Worm (Caenorhabditis elegans) whole organism, L1 larva: ENCODE results near the gene irld-50.

Experiments used
- C16A3.4 ChIP-seq: fragments of 150-350 bp; optimal IDR thresholded peaks from 2 replicates; lab custom pipeline; 2014; ENCODE audit warnings: missing biosample characterization, missing genetic modification characterization
- Y116A8C.19 ChIP-seq: sonication (generic microtip); optimal IDR thresholded peaks from 2 replicates; lab custom pipeline; 2016; ENCODE audit warnings: missing compliant biosample characterization, missing genetic modification characterization, borderline replicate concordance
- alr-1 ChIP-seq: fragments of 200-800 bp; sonication (Bioruptor generic); optimal IDR thresholded peaks from 2 replicates; lab custom pipeline; 2018; ENCODE audit warnings: borderline replicate concordance, mild to moderate bottlenecking, missing genetic modification characterization, missing compliant biosample characterization
- blmp-1 ChIP-seq: fragments of 150-350 bp; optimal IDR thresholded peaks from 2 replicates; lab custom pipeline; 2014; ENCODE audit warnings: missing biosample characterization, missing genetic modification characterization
- ceh-90 ChIP-seq: sonication (generic microtip); optimal IDR thresholded peaks from 2 replicates; lab custom pipeline; 2016; ENCODE audit warnings: missing genetic modification characterization, missing compliant biosample characterization
- dpl-1 ChIP-seq, 3 experiments: fragments of 150-350 bp in 2 of 3; sonication (generic microtip) in 1 of 3; optimal IDR thresholded peaks; 2 replicates each; lab custom pipeline; 2014 to 2017; ENCODE audit warnings: missing biosample characterization in 3 of 3, missing genetic modification characterization in 3 of 3, missing genetic modification reagents in 3 of 3
- elt-2 ChIP-seq: sonication (generic microtip); optimal IDR thresholded peaks from 2 replicates; lab custom pipeline; 2016; ENCODE audit warnings: missing genetic modification characterization, mild to moderate bottlenecking, inconsistent platforms, missing compliant biosample characterization, missing genetic modification reagents
- elt-3 ChIP-seq, 6 experiments: fragments of 150-350 bp in 1 of 6; sonication (generic microtip); optimal IDR thresholded peaks; 2 replicates each; lab custom pipeline; 2017 to 2018; ENCODE audit warnings: missing biosample characterization in 6 of 6, missing genetic modification characterization in 6 of 6, inconsistent platforms in 1 of 6
- fkh-10 ChIP-seq: sonication (generic microtip); optimal IDR thresholded peaks from 2 replicates; lab custom pipeline; 2017; ENCODE audit warnings: missing biosample characterization, missing genetic modification reagents, missing genetic modification characterization
- fkh-8 ChIP-seq: sonication (generic microtip); optimal IDR thresholded peaks from 2 replicates; lab custom pipeline; 2016; ENCODE audit warnings: mild to moderate bottlenecking, missing genetic modification characterization, missing compliant biosample characterization
- isw-1 ChIP-seq: fragments of 200-800 bp; sonication (Bioruptor generic); IDR thresholded peaks from 2 replicates; pipeline ENCODE4 v1.3.6; 2022; ENCODE audit warnings: missing genetic modification characterization, missing compliant biosample characterization
- lin-13 ChIP-seq: fragments of 150-350 bp; optimal IDR thresholded peaks from 2 replicates; lab custom pipeline; 2014; ENCODE audit warnings: missing biosample characterization, missing genetic modification reagents, missing genetic modification characterization
- lin-39 ChIP-seq: fragments of 150-350 bp; optimal IDR thresholded peaks from 2 replicates; lab custom pipeline; 2014; ENCODE audit warnings: missing biosample characterization, missing genetic modification reagents, missing genetic modification characterization
- lsy-2 ChIP-seq, 2 experiments: fragments of 150-350 bp; optimal IDR thresholded peaks; 2 replicates each; lab custom pipeline; 2014; ENCODE audit warnings: missing biosample characterization in 2 of 2, missing genetic modification characterization in 2 of 2
- mep-1 ChIP-seq: fragments of 150-350 bp; optimal IDR thresholded peaks from 2 replicates; lab custom pipeline; 2014; ENCODE audit warnings: missing biosample characterization, missing genetic modification characterization
- nhr-11 ChIP-seq: fragments of 150-350 bp; optimal IDR thresholded peaks from 2 replicates; lab custom pipeline; 2014; ENCODE audit warnings: missing biosample characterization, missing genetic modification characterization
- nhr-12 ChIP-seq: sonication (generic microtip); optimal IDR thresholded peaks from 2 replicates; lab custom pipeline; 2017; ENCODE audit warnings: missing biosample characterization, missing genetic modification characterization
- nhr-19 ChIP-seq: fragments of 200-800 bp; sonication (Bioruptor generic); conservative IDR thresholded peaks from 2 replicates; pipeline ENCODE4 v1.3.6; 2022; ENCODE audit warnings: missing genetic modification characterization, missing compliant biosample characterization
- nhr-47 ChIP-seq: sonication (generic microtip); optimal IDR thresholded peaks from 2 replicates; lab custom pipeline; 2016; ENCODE audit warnings: mild to moderate bottlenecking, missing genetic modification characterization, moderate library complexity, missing compliant biosample characterization
- nhr-77 ChIP-seq: fragments of 150-350 bp; optimal IDR thresholded peaks from 2 replicates; lab custom pipeline; 2014; ENCODE audit warnings: missing biosample characterization, missing genetic modification characterization
- nhr-84 ChIP-seq: sonication (generic microtip); optimal IDR thresholded peaks from 2 replicates; lab custom pipeline; 2017; ENCODE audit warnings: missing biosample characterization, missing genetic modification characterization
- pax-3 ChIP-seq: fragments of 200-800 bp; sonication (Bioruptor generic); optimal IDR thresholded peaks from 2 replicates; lab custom pipeline; 2018; ENCODE audit warnings: mild to moderate bottlenecking, missing genetic modification characterization, moderate library complexity, missing compliant biosample characterization
- pqm-1 ChIP-seq: sonication (generic microtip); optimal IDR thresholded peaks from 3 replicates; lab custom pipeline; 2017; ENCODE audit warnings: missing biosample characterization, missing genetic modification characterization
- rnt-1 ChIP-seq: sonication (generic microtip); optimal IDR thresholded peaks from 2 replicates; lab custom pipeline; 2016; ENCODE audit warnings: mild to moderate bottlenecking, missing genetic modification characterization, moderate library complexity, missing compliant biosample characterization
- snpc-4 ChIP-seq: fragments of 150-350 bp; optimal IDR thresholded peaks from 2 replicates; lab custom pipeline; 2014; ENCODE audit warnings: missing biosample characterization, missing genetic modification characterization
- sox-4 ChIP-seq: sonication (generic microtip); optimal IDR thresholded peaks from 2 replicates; lab custom pipeline; 2016; ENCODE audit warnings: missing genetic modification characterization, missing compliant biosample characterization
- sptf-1 ChIP-seq: fragments of 150-350 bp; optimal IDR thresholded peaks from 2 replicates; lab custom pipeline; 2014; ENCODE audit warnings: missing biosample characterization, missing genetic modification characterization
- tbx-2 ChIP-seq: sonication (generic microtip); optimal IDR thresholded peaks from 2 replicates; lab custom pipeline; 2016; ENCODE audit warnings: missing genetic modification characterization, missing compliant biosample characterization
- tlp-1 ChIP-seq: fragments of 150-350 bp; optimal IDR thresholded peaks from 2 replicates; lab custom pipeline; 2014; ENCODE audit warnings: missing biosample characterization, missing genetic modification characterization
- unc-130 ChIP-seq: fragments of 150-350 bp; optimal IDR thresholded peaks from 2 replicates; lab custom pipeline; 2017; ENCODE audit warnings: missing biosample characterization, missing genetic modification characterization, inconsistent platforms
- unc-30 ChIP-seq: sonication (generic microtip); optimal IDR thresholded peaks from 2 replicates; lab custom pipeline; 2017; ENCODE audit warnings: missing biosample characterization, missing genetic modification characterization
- unc-86 ChIP-seq: sonication (generic microtip); optimal IDR thresholded peaks from 2 replicates; lab custom pipeline; 2016; ENCODE audit warnings: missing genetic modification characterization, missing compliant biosample characterization
- unc-98 ChIP-seq: fragments of 200-800 bp; sonication (Bioruptor generic); IDR thresholded peaks from 2 replicates; pipeline ENCODE4 v1.3.6; 2022; ENCODE audit warnings: missing genetic modification characterization, missing compliant biosample characterization
- zip-4 ChIP-seq: fragments of 200-800 bp; sonication (Bioruptor generic); optimal IDR thresholded peaks from 2 replicates; lab custom pipeline; 2018; ENCODE audit warnings: mild to moderate bottlenecking, missing genetic modification characterization, moderate library complexity, missing compliant biosample characterization
- ztf-4 ChIP-seq: fragments of 150-350 bp; optimal IDR thresholded peaks from 2 replicates; lab custom pipeline; 2014; ENCODE audit warnings: missing biosample characterization, missing genetic modification characterization

The irld-50 gene

ce11 chrII:2962531-2963164 lies 18.8 kb upstream of the irld-50 start (continued):
- TF ChIP-seq unc-86 (tag; lab: Kevin White, UChicago): peak; percentile 69

- TF ChIP-seq ztf-4 (tag; lab: Kevin White, UChicago) (no peak), Y116A8C.19 (no peak), blmp-1 (tag; lab: Kevin White, UChicago) (no peak), dpl-1 (GFP tag; optimal IDR thresholded peaks at IDR 0.05; lab: Kevin White, UChicago) (no peak), alr-1 (tag; lab: Kevin White, UChicago) (no peak), nhr-47 (tag; lab: Kevin White, UChicago) (no peak), lin-39 (tag; lab: Kevin White, UChicago) (no peak), sptf-1 (no peak), nhr-12 (no peak), nhr-77 (tag; lab: Kevin White, UChicago) (no peak), elt-2 (tag; lab: Kevin White, UChicago) (no peak), lsy-2 (tag; optimal IDR thresholded peaks at IDR 0.05; lab: Kevin White, UChicago) (no peak), nhr-19 (no peak), nhr-84 (tag; lab: Kevin White, UChicago) (no peak), unc-130 (tag; lab: Kevin White, UChicago) (no peak), ceh-90 (tag; lab: Kevin White, UChicago) (no peak), C16A3.4 (tag; lab: Kevin White, UChicago) (no peak)
Observed at ce11 chrII:2958308-2958707, 14.4 kb upstream of the irld-50 start, which contains the start of gene srw-60. Gene srw-60, plus strand, starts transcription at chrII:2958608.

- TF ChIP-seq sox-4: no peak
- TF ChIP-seq rnt-1 (tag; lab: Kevin White, UChicago): no peak
- no peak for TF ChIP-seq unc-30
- TF ChIP-seq fkh-8 (tag; lab: Kevin White, UChicago): no peak
- no peak for TF ChIP-seq isw-1 (GFP tag; lab: Robert Waterston, UW)
- no peak for TF ChIP-seq pqm-1 (tag; lab: Kevin White, UChicago)
- TF ChIP-seq tbx-2: no peak
- no peak for TF ChIP-seq unc-98 (GFP tag; lab: Robert Waterston, UW)
- TF ChIP-seq zip-4 (GFP tag; lab: Kevin White, UChicago): no peak
- TF ChIP-seq nhr-84 (tag; lab: Kevin White, UChicago): no peak
- TF ChIP-seq fkh-10 (GFP tag; lab: Kevin White, UChicago): no peak
- no peak for TF ChIP-seq C16A3.4 (tag; lab: Kevin White, UChicago)
- no peak for TF ChIP-seq snpc-4 (tag; lab: Kevin White, UChicago)
- TF ChIP-seq tlp-1: no peak
- no peak for TF ChIP-seq mep-1 (tag; lab: Kevin White, UChicago)
- no peak for TF ChIP-seq unc-130 (tag; lab: Kevin White, UChicago)
- no peak for TF ChIP-seq nhr-11 (tag; lab: Kevin White, UChicago)
Observed at ce11 chrII:2955656-2956115, 11.8 kb upstream of the irld-50 start, which contains the start of gene irld-48. Gene irld-48, plus strand, starts transcription at chrII:2956065.

- TF ChIP-seq nhr-12: no peak
- TF ChIP-seq elt-3 (tag; optimal IDR thresholded peaks at IDR 0.05; lab: Kevin White, UChicago): no peak
- TF ChIP-seq snpc-4 (tag; lab: Kevin White, UChicago): no peak
- TF ChIP-seq rnt-1 (tag; lab: Kevin White, UChicago): no peak
- no peak for TF ChIP-seq tbx-2
- no peak for TF ChIP-seq Y116A8C.19
- TF ChIP-seq lin-13 (GFP tag; lab: Kevin White, UChicago): no peak
- TF ChIP-seq pax-3 (tag; lab: Kevin White, UChicago): no peak
Observed at ce11 chrII:2952629-2953028, 8.8 kb upstream of the irld-50 start, which contains the start of gene irld-51. Gene irld-51, minus strand, starts transcription at chrII:2952729.
